Worm (Caenorhabditis elegans): ENCODE results near the gene C49C3.10.
A peak's percentile ranks its signal among the peaks of the same experiment; 100 is the strongest.

- TF ChIP-seq lin-35 (GFP tag; optimal IDR thresholded peaks at IDR 0.05) (no peak), pqm-1 (tag; optimal IDR thresholded peaks at IDR 0.05) (peak; percentile 21), mdl-1 (tag; optimal IDR thresholded peaks at IDR 0.05) (no peak), tlp-1 (tag; optimal IDR thresholded peaks at IDR 0.05) (no peak), ztf-11 (tag; optimal IDR thresholded peaks at IDR 0.05) (no peak), C04F5.9 (tag; optimal IDR thresholded peaks at IDR 0.05) (no peak), egl-27 (tag; optimal IDR thresholded peaks at IDR 0.05) (no peak), nhr-12 (tag; optimal IDR thresholded peaks at IDR 0.05) (no peak)
Observed at ce11 chrIV:17342179-17342578, 3.4 kb upstream of the C49C3.10 start, which contains the start of gene C49C3.9.
